Worm (Caenorhabditis elegans): ENCODE measurements around the gene znf-706.

znf-706 gene

DNA sequence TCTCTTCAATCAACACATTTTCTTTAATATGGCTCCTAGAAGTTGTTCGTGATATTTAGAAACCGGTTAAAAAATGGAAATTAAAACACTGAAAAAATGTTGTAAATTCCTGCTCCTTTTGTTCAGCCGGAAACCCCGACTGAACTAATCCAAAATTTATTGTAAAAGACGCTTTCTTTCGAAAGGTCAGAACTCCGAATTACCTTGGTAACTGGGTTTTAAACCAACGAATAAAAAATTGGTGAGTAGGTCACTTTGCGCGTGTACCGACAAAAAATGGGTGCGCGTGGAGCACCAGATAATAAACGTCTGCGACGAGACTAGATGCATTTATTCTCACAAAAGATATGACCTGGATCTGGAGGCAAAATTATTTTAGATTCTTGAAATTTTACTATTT is 34.6 kb upstream of the znf-706 start:
- TF ChIP-seq snpc-4 (GFP tag; optimal IDR thresholded peaks at IDR 0.05) (peak; percentile 79), snpc-4 (tag; optimal IDR thresholded peaks at IDR 0.05) (peak; percentile 83 to 97 (median 92)), ztf-25 (GFP tag; IDR thresholded peaks at IDR 0.05) (no peak), tbp1 (GFP tag; optimal IDR thresholded peaks at IDR 0.05) (peak; percentile 72), snpc-1.1 (tag; optimal IDR thresholded peaks at IDR 0.05; ENCODE audit: insufficient read depth) (peak; percentile 88), madf-6 (GFP tag; IDR thresholded peaks at IDR 0.05) (peak; percentile 69), F49E8.2 (tag; optimal IDR thresholded peaks at IDR 0.05; ENCODE audit: insufficient read depth) (peak; percentile 13), D2030.7 (GFP tag; IDR thresholded peaks at IDR 0.05) (peak; percentile 50; the same call in 1 of the 2 replicates), B0019.2 (GFP tag; conservative IDR thresholded peaks at IDR 0.05) (no peak), lsl-1 (GFP tag; optimal IDR thresholded peaks at IDR 0.05) (peak; percentile 4), snpc-3.4 (tag; optimal IDR thresholded peaks at IDR 0.05) (peak; percentile 14), hmg-1.2 (GFP tag; IDR thresholded peaks at IDR 0.05) (peak; percentile 52; the same call in 1 of the 2 replicates), him-1 (tag; optimal IDR thresholded peaks at IDR 0.05) (peak; percentile 1), bed-2 (GFP tag; IDR thresholded peaks at IDR 0.05) (no peak), rcor-1 (GFP tag; IDR thresholded peaks at IDR 0.05) (peak; percentile 46; the same call in 1 of the 2 replicates), hmg-20 (GFP tag; IDR thresholded peaks at IDR 0.05) (0 out of 2 replicates have a peak, but pooled peaks have one; percentile 32), dox-1 (GFP tag; IDR thresholded peaks at IDR 0.05) (no peak), pbrm-1 (GFP tag; IDR thresholded peaks at IDR 0.05) (peak; percentile 61; the same call in 1 of the 2 replicates), attf-6 (GFP tag; IDR thresholded peaks at IDR 0.05) (peak; percentile 94), ets-4 (GFP tag; optimal IDR thresholded peaks at IDR 0.05) (no peak)

DNA sequence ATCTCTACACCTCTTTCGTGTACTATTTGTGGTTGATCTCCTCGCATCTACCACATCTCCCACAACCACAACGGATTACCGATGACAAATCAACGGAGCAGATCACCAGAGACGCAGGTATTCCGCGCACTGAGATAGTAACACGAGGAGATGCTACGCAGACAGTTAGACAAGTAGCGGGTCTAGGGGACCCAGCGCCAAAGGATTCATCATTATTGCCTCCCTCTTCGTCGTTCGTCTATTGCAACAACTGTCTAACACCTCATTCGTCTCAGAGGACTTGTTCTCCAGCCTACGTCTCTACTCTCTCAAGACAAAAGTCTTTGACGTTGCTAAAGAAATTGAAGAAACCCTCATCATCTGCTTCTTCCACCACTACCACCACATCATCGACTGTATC is 25.5 kb upstream of the znf-706 start:
- no peak for TF ChIP-seq xnd-1 (tag; optimal IDR thresholded peaks at IDR 0.05)
- TF ChIP-seq ztf-18 (tag; optimal IDR thresholded peaks at IDR 0.05) = no peak
- peak; percentile 50; the same call in 1 of the 2 replicates for TF ChIP-seq hmg-1.2 (GFP tag; IDR thresholded peaks at IDR 0.05)
- no peak for TF ChIP-seq ztf-22 (GFP tag; optimal IDR thresholded peaks at IDR 0.05)
- no peak for TF ChIP-seq pha-4 (tag; optimal IDR thresholded peaks at IDR 0.05)
- no peak for TF ChIP-seq ceh-79 (tag; optimal IDR thresholded peaks at IDR 0.05)
- TF ChIP-seq mel-28 (tag; optimal IDR thresholded peaks at IDR 0.05; ENCODE audit: borderline replicate concordance) = no peak
- TF ChIP-seq mcd-1 (GFP tag; IDR thresholded peaks at IDR 0.05) = 0 out of 2 replicates have a peak, but pooled peaks have one; percentile 20
- TF ChIP-seq let-526 (GFP tag; IDR thresholded peaks at IDR 0.05) = no peak
- TF ChIP-seq nhr-179 (tag; optimal IDR thresholded peaks at IDR 0.05) = no peak
- peak; percentile 8 for TF ChIP-seq attf-5 (GFP tag; optimal IDR thresholded peaks at IDR 0.05)
- no peak for TF ChIP-seq ceh-100 (GFP tag; IDR thresholded peaks at IDR 0.05)
- peak; percentile 16 for TF ChIP-seq lin-40 (tag; optimal IDR thresholded peaks at IDR 0.05)
- TF ChIP-seq nhr-90 (tag; optimal IDR thresholded peaks at IDR 0.05) = no peak
- no peak for TF ChIP-seq snpc-1.1 (tag; optimal IDR thresholded peaks at IDR 0.05; ENCODE audit: insufficient read depth)
- no peak for TF ChIP-seq K11D2.4 (GFP tag; IDR thresholded peaks at IDR 0.05)
- TF ChIP-seq egrh-3 (GFP tag; IDR thresholded peaks at IDR 0.05) = no peak
- TF ChIP-seq die-1 (tag; optimal IDR thresholded peaks at IDR 0.05) = no peak
- TF ChIP-seq snpc-4 (GFP tag; optimal IDR thresholded peaks at IDR 0.05) = no peak
- TF ChIP-seq snpc-4 (tag; optimal IDR thresholded peaks at IDR 0.05) = no peak
- TF ChIP-seq F49E8.2 (tag; optimal IDR thresholded peaks at IDR 0.05; ENCODE audit: insufficient read depth) = no peak
- TF ChIP-seq mxl-1 (tag; optimal IDR thresholded peaks at IDR 0.05) = no peak

All from whole organism, young adult.